Worm (Caenorhabditis elegans) whole organism, L1 larva: ENCODE data around the gene nhr-70.

ENCODE experiments used
- C04F5.9 ChIP-seq: sonication (generic microtip); optimal IDR thresholded peaks from 2 replicates; lab custom pipeline; 2016; ENCODE audit warnings: missing genetic modification characterization, missing compliant biosample characterization
- C16A3.4 ChIP-seq: fragments of 150-350 bp; optimal IDR thresholded peaks from 2 replicates; lab custom pipeline; 2014; ENCODE audit warnings: missing biosample characterization, missing genetic modification characterization
- C34B4.2 ChIP-seq: sonication (generic microtip); optimal IDR thresholded peaks from 2 replicates; lab custom pipeline; 2017; ENCODE audit warnings: mild to moderate bottlenecking, missing genetic modification characterization, missing compliant biosample characterization
- F16B12.6 ChIP-seq: fragments of 150-350 bp; optimal IDR thresholded peaks from 2 replicates; lab custom pipeline; 2014; ENCODE audit warnings: missing biosample characterization, missing genetic modification characterization
- Y116A8C.19 ChIP-seq: sonication (generic microtip); optimal IDR thresholded peaks from 2 replicates; lab custom pipeline; 2016; ENCODE audit warnings: missing compliant biosample characterization, missing genetic modification characterization, borderline replicate concordance
- aly-2 ChIP-seq: fragments of 150-350 bp; optimal IDR thresholded peaks from 2 replicates; lab custom pipeline; 2014; ENCODE audit warnings: missing biosample characterization, missing genetic modification characterization
- blmp-1 ChIP-seq: fragments of 150-350 bp; optimal IDR thresholded peaks from 2 replicates; lab custom pipeline; 2014; ENCODE audit warnings: missing biosample characterization, missing genetic modification characterization
- ceh-8 ChIP-seq: fragments of 200-800 bp; sonication (Bioruptor generic); optimal IDR thresholded peaks from 2 replicates; lab custom pipeline; 2018; ENCODE audit warnings: mild to moderate bottlenecking, missing genetic modification characterization, moderate library complexity, missing compliant biosample characterization
- ceh-88 ChIP-seq: fragments of 200-800 bp; sonication (Bioruptor generic); IDR thresholded peaks from 2 replicates; pipeline ENCODE4 v1.3.6; 2022; ENCODE audit warnings: missing genetic modification characterization, missing compliant biosample characterization
- ceh-90 ChIP-seq: sonication (generic microtip); optimal IDR thresholded peaks from 2 replicates; lab custom pipeline; 2016; ENCODE audit warnings: missing genetic modification characterization, missing compliant biosample characterization
- dpl-1 ChIP-seq, 3 experiments: fragments of 150-350 bp in 2 of 3; sonication (generic microtip) in 1 of 3; optimal IDR thresholded peaks; 2 replicates each; lab custom pipeline; 2014 to 2017; ENCODE audit warnings: missing biosample characterization in 3 of 3, missing genetic modification characterization in 3 of 3, missing genetic modification reagents in 3 of 3
- dsc-1 ChIP-seq: sonication (generic microtip); optimal IDR thresholded peaks from 2 replicates; lab custom pipeline; 2016; ENCODE audit warnings: mild to moderate bottlenecking, missing genetic modification characterization, missing compliant biosample characterization
- efl-1 ChIP-seq, 4 experiments: fragments of 150-350 bp; optimal IDR thresholded peaks in 3 of 4; peaks in 1 of 4; 1 replicate in 1 of 4; 2 replicates in 3 of 4; lab custom pipeline; 2014; ENCODE audit warnings: missing biosample characterization in 2 of 4, missing genetic modification characterization in 2 of 4, missing genetic modification reagents in 2 of 4
- egl-13 ChIP-seq: sonication (generic microtip); optimal IDR thresholded peaks from 2 replicates; lab custom pipeline; 2016; ENCODE audit warnings: missing genotype, missing genetic modification reagents, missing genetic modification characterization, missing compliant biosample characterization
- elt-3 ChIP-seq, 6 experiments: fragments of 150-350 bp in 1 of 6; sonication (generic microtip); optimal IDR thresholded peaks; 2 replicates each; lab custom pipeline; 2017 to 2018; ENCODE audit warnings: missing biosample characterization in 6 of 6, missing genetic modification characterization in 6 of 6, inconsistent platforms in 1 of 6
- ets-5 ChIP-seq: fragments of 200-800 bp; sonication (Bioruptor generic); IDR thresholded peaks from 2 replicates; pipeline ENCODE4 v1.3.6; 2022; ENCODE audit warnings: missing genetic modification characterization, missing compliant biosample characterization
- fkh-10 ChIP-seq: sonication (generic microtip); optimal IDR thresholded peaks from 2 replicates; lab custom pipeline; 2017; ENCODE audit warnings: missing biosample characterization, missing genetic modification reagents, missing genetic modification characterization
- fos-1 ChIP-seq: fragments of 150-350 bp; optimal IDR thresholded peaks from 2 replicates; lab custom pipeline; 2014; ENCODE audit warnings: missing biosample characterization, missing genetic modification characterization
- grh-1 ChIP-seq: fragments of 200-800 bp; sonication (Bioruptor generic); IDR thresholded peaks from 2 replicates; pipeline ENCODE4 v1.3.6; 2022; ENCODE audit warnings: missing genetic modification reagents, missing genetic modification characterization, missing compliant biosample characterization
- hlh-17 ChIP-seq: fragments of 200-800 bp; sonication (Bioruptor generic); optimal IDR thresholded peaks from 2 replicates; lab custom pipeline; 2018; ENCODE audit warnings: missing genetic modification characterization, mild to moderate bottlenecking, missing compliant biosample characterization, moderate library complexity, borderline replicate concordance
- hlh-4 ChIP-seq: sonication (generic microtip); optimal IDR thresholded peaks from 2 replicates; lab custom pipeline; 2016; ENCODE audit warnings: mild to moderate bottlenecking, missing genetic modification characterization, missing compliant biosample characterization
- hpl-2 ChIP-seq: fragments of 150-350 bp; optimal IDR thresholded peaks from 2 replicates; lab custom pipeline; 2014; ENCODE audit warnings: missing biosample characterization, missing genetic modification reagents, missing genetic modification characterization
- isw-1 ChIP-seq: fragments of 200-800 bp; sonication (Bioruptor generic); IDR thresholded peaks from 2 replicates; pipeline ENCODE4 v1.3.6; 2022; ENCODE audit warnings: missing genetic modification characterization, missing compliant biosample characterization
- lin-14 ChIP-seq: fragments of 200-800 bp; sonication (Bioruptor generic); optimal IDR thresholded peaks from 2 replicates; lab custom pipeline; 2018; ENCODE audit warnings: mild to moderate bottlenecking, missing genetic modification characterization, moderate library complexity, missing compliant biosample characterization
- lin-15B ChIP-seq: fragments of 150-350 bp; sonication (generic microtip); optimal IDR thresholded peaks from 3 replicates; lab custom pipeline; 2014; ENCODE audit warnings: missing biosample characterization, missing genetic modification characterization
- lin-35 ChIP-seq, 2 experiments: fragments of 150-350 bp; optimal IDR thresholded peaks; 2 replicates each; lab custom pipeline; 2014; ENCODE audit warnings: missing biosample characterization in 2 of 2, missing genetic modification characterization in 2 of 2, missing genetic modification reagents in 2 of 2
- lir-3 ChIP-seq: sonication (generic microtip); optimal IDR thresholded peaks from 2 replicates; lab custom pipeline; 2016; ENCODE audit warnings: mild to moderate bottlenecking, missing genetic modification characterization, moderate library complexity, missing compliant biosample characterization; ENCODE audit not compliant: poor library complexity
- mab-9 ChIP-seq: fragments of 200-800 bp; sonication (Bioruptor generic); IDR thresholded peaks from 2 replicates; pipeline ENCODE4 v1.3.6; 2022; ENCODE audit warnings: missing genetic modification reagents, missing genetic modification characterization, missing compliant biosample characterization
- mdl-1 ChIP-seq, 2 experiments: fragments of 150-350 bp; optimal IDR thresholded peaks; 2 replicates each; lab custom pipeline; 2014 to 2017; ENCODE audit warnings: missing biosample characterization in 2 of 2, missing genetic modification characterization in 2 of 2, inconsistent platforms in 1 of 2
- mef-2 ChIP-seq: fragments of 150-350 bp; optimal IDR thresholded peaks from 2 replicates; lab custom pipeline; 2014; ENCODE audit warnings: missing biosample characterization, missing genetic modification characterization
- mep-1 ChIP-seq: fragments of 150-350 bp; optimal IDR thresholded peaks from 2 replicates; lab custom pipeline; 2014; ENCODE audit warnings: missing biosample characterization, missing genetic modification characterization
- nhr-11 ChIP-seq: fragments of 150-350 bp; optimal IDR thresholded peaks from 2 replicates; lab custom pipeline; 2014; ENCODE audit warnings: missing biosample characterization, missing genetic modification characterization
- nhr-19 ChIP-seq: fragments of 200-800 bp; sonication (Bioruptor generic); conservative IDR thresholded peaks from 2 replicates; pipeline ENCODE4 v1.3.6; 2022; ENCODE audit warnings: missing genetic modification characterization, missing compliant biosample characterization
- nhr-237 ChIP-seq: fragments of 150-350 bp; optimal IDR thresholded peaks from 2 replicates; lab custom pipeline; 2014; ENCODE audit warnings: missing biosample characterization, missing genetic modification characterization
- nhr-71 ChIP-seq: sonication (generic microtip); optimal IDR thresholded peaks from 2 replicates; lab custom pipeline; 2016; ENCODE audit warnings: mild to moderate bottlenecking, missing genetic modification characterization, moderate library complexity, missing compliant biosample characterization
- nhr-84 ChIP-seq: sonication (generic microtip); optimal IDR thresholded peaks from 2 replicates; lab custom pipeline; 2017; ENCODE audit warnings: missing biosample characterization, missing genetic modification characterization
- nhr-90 ChIP-seq: sonication (generic microtip); optimal IDR thresholded peaks from 2 replicates; lab custom pipeline; 2016; ENCODE audit warnings: mild to moderate bottlenecking, missing genetic modification characterization, missing compliant biosample characterization; ENCODE audit not compliant: poor library complexity
- pax-3 ChIP-seq: fragments of 200-800 bp; sonication (Bioruptor generic); optimal IDR thresholded peaks from 2 replicates; lab custom pipeline; 2018; ENCODE audit warnings: mild to moderate bottlenecking, missing genetic modification characterization, moderate library complexity, missing compliant biosample characterization
- skn-1 ChIP-seq: fragments of 150-350 bp; optimal IDR thresholded peaks from 2 replicates; lab custom pipeline; 2014; ENCODE audit warnings: missing biosample characterization, missing genetic modification characterization
- sox-4 ChIP-seq: sonication (generic microtip); optimal IDR thresholded peaks from 2 replicates; lab custom pipeline; 2016; ENCODE audit warnings: missing genetic modification characterization, missing compliant biosample characterization
- sup-37 ChIP-seq: fragments of 200-800 bp; sonication (Bioruptor generic); optimal IDR thresholded peaks from 2 replicates; lab custom pipeline; 2018; ENCODE audit warnings: mild to moderate bottlenecking, missing genetic modification characterization, missing compliant biosample characterization
- swsn-7 ChIP-seq: sonication (generic microtip); optimal IDR thresholded peaks from 2 replicates; lab custom pipeline; 2016; ENCODE audit warnings: missing genetic modification characterization, missing compliant biosample characterization
- tbx-2 ChIP-seq: sonication (generic microtip); optimal IDR thresholded peaks from 2 replicates; lab custom pipeline; 2016; ENCODE audit warnings: missing genetic modification characterization, missing compliant biosample characterization
- unc-98 ChIP-seq: fragments of 200-800 bp; sonication (Bioruptor generic); IDR thresholded peaks from 2 replicates; pipeline ENCODE4 v1.3.6; 2022; ENCODE audit warnings: missing genetic modification characterization, missing compliant biosample characterization
- vab-15 ChIP-seq: sonication (generic microtip); optimal IDR thresholded peaks from 2 replicates; lab custom pipeline; 2017; ENCODE audit warnings: missing genotype, mild to moderate bottlenecking, missing genetic modification characterization, missing compliant biosample characterization
- zag-1 ChIP-seq: fragments of 150-350 bp; optimal IDR thresholded peaks from 2 replicates; lab custom pipeline; 2014; ENCODE audit warnings: missing biosample characterization, missing genetic modification characterization
- ztf-11 ChIP-seq, 2 experiments: sonication (generic microtip); optimal IDR thresholded peaks; 2 replicates each; lab custom pipeline; 2016 to 2017; ENCODE audit warnings: missing genetic modification characterization in 2 of 2, missing biosample characterization in 1 of 2, missing compliant biosample characterization in 1 of 2
- ztf-4 ChIP-seq: fragments of 150-350 bp; optimal IDR thresholded peaks from 2 replicates; lab custom pipeline; 2014; ENCODE audit warnings: missing biosample characterization, missing genetic modification characterization

Gene nhr-70

ce11 chrV:18605510-18605909 lies 10.9 kb upstream of the nhr-70 start:
- TF ChIP-seq hlh-4 (tag; lab: Kevin White, UChicago): no peak
- no peak for TF ChIP-seq isw-1 (GFP tag; lab: Robert Waterston, UW)
- no peak for TF ChIP-seq pax-3 (tag; lab: Kevin White, UChicago)
- no peak for TF ChIP-seq ceh-8 (GFP tag; lab: Kevin White, UChicago)
- no peak for TF ChIP-seq skn-1 (tag; lab: Kevin White, UChicago)
- TF ChIP-seq ets-5 (GFP tag; lab: Robert Waterston, UW): no peak
- no peak for TF ChIP-seq ztf-4
- TF ChIP-seq nhr-90 (tag; lab: Kevin White, UChicago): no peak
- TF ChIP-seq mef-2 (tag; lab: Kevin White, UChicago): no peak
- no peak for TF ChIP-seq ceh-88 (GFP tag; lab: Robert Waterston, UW)
- TF ChIP-seq fos-1 (tag; lab: Kevin White, UChicago): no peak
- TF ChIP-seq nhr-71 (tag; lab: Kevin White, UChicago): no peak
- TF ChIP-seq grh-1 (GFP tag; lab: Robert Waterston, UW): no peak
- no peak for TF ChIP-seq lir-3
- no peak for TF ChIP-seq mab-9
- TF ChIP-seq mep-1 (tag; lab: Kevin White, UChicago): no peak
- TF ChIP-seq, all 84 proteins: peak for 0

ce11 chrV:18613164-18613563 lies 3.2 kb upstream of the nhr-70 start:
- TF ChIP-seq C34B4.2 (tag; lab: Kevin White, UChicago): no peak

DNA sequence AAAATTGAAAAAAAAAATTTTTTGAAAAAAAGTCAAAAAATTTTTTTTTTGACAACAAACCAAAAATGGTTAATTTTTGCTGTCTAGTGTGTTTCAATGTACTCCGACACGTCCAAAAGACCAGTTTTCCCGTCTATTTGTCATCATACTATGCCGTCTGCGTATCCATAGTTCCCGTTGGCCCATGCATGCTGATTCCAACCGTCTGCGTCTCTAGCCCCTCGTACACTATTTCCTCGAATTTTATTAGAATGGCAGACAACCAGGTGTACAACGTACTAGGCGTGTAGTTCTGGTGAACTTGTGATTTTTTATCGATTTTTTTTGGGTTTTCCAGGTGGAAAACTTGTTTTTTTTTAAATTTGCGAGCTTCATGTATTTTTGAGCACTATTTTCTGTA lies 1.9 kb upstream of the nhr-70 start:
- TF ChIP-seq mab-9 (no peak), swsn-7 (tag; lab: Kevin White, UChicago) (peak; percentile 43), sup-37 (GFP tag; lab: Kevin White, UChicago) (no peak), ceh-90 (tag; lab: Kevin White, UChicago) (no peak), ztf-11 (tag; optimal IDR thresholded peaks at IDR 0.05; lab: Kevin White, UChicago) (no peak), elt-3 (tag; optimal IDR thresholded peaks at IDR 0.05; lab: Kevin White, UChicago) (peak in 1 of 6 experiments; percentile 45), efl-1 (optimal IDR thresholded peaks at IDR 0.05; lab: Kevin White, UChicago) (peak; percentile 44 to 55), efl-1 (GFP tag; optimal IDR thresholded peaks at IDR 0.05 in 1 of 2; lab: Kevin White, UChicago) (peak in 1 of 2 experiments; percentile 9), C16A3.4 (tag; lab: Kevin White, UChicago) (peak; percentile 20), aly-2 (tag; lab: Kevin White, UChicago) (no peak), hpl-2 (no peak), lin-15B (tag; lab: Kevin White, UChicago) (no peak), blmp-1 (tag; lab: Kevin White, UChicago) (peak; percentile 51), hlh-17 (GFP tag; lab: Kevin White, UChicago) (no peak), unc-98 (GFP tag; lab: Robert Waterston, UW) (no peak), mep-1 (tag; lab: Kevin White, UChicago) (peak; percentile 77), dsc-1 (tag; lab: Kevin White, UChicago) (no peak), nhr-11 (tag; lab: Kevin White, UChicago) (no peak), sox-4 (tag; lab: Kevin White, UChicago) (no peak), tbx-2 (tag; lab: Kevin White, UChicago) (peak; percentile 51), nhr-19 (peak; percentile 78), lin-35 (GFP tag; optimal IDR thresholded peaks at IDR 0.05; lab: Kevin White, UChicago) (peak; percentile 20 to 72), nhr-237 (tag; lab: Kevin White, UChicago) (peak; percentile 33), dpl-1 (GFP tag; optimal IDR thresholded peaks at IDR 0.05; lab: Kevin White, UChicago) (peak in 2 of 3 experiments; percentile 15 to 18), F16B12.6 (no peak), lir-3 (no peak), nhr-84 (tag; lab: Kevin White, UChicago) (no peak), Y116A8C.19 (tag; lab: Kevin White, UChicago) (no peak), ceh-8 (GFP tag; lab: Kevin White, UChicago) (no peak), mdl-1 (tag; optimal IDR thresholded peaks at IDR 0.05; lab: Kevin White, UChicago) (peak in 1 of 2 experiments; percentile 82), lin-14 (GFP tag; lab: Kevin White, UChicago) (peak; percentile 79), pax-3 (tag; lab: Kevin White, UChicago) (no peak), nhr-71 (tag; lab: Kevin White, UChicago) (peak; percentile 76), fkh-10 (no peak), egl-13 (tag; lab: Kevin White, UChicago) (no peak), vab-15 (no peak), zag-1 (tag; lab: Kevin White, UChicago) (no peak), C04F5.9 (tag; lab: Kevin White, UChicago) (no peak)
